Worm (Caenorhabditis elegans) whole organism, L3 larva: ENCODE data around the gene F36H5.12.
A peak's percentile ranks its signal among the peaks of the same experiment; 100 is the strongest.

Source experiments
- ZK546.5 ChIP-seq: sonication (generic microtip); optimal IDR thresholded peaks from 2 replicates; lab custom pipeline; 2017; ENCODE audit warnings: missing biosample characterization, missing genetic modification characterization
- ama-1 ChIP-seq: fragments of 150-350 bp; optimal IDR thresholded peaks from 2 replicates; lab custom pipeline; 2018
- ceh-28 ChIP-seq: fragments of 150-350 bp; optimal IDR thresholded peaks from 2 replicates; lab custom pipeline; 2014; ENCODE audit warnings: missing biosample characterization, missing genetic modification reagents, missing genetic modification characterization
- ceh-9 ChIP-seq: sonication (generic microtip); optimal IDR thresholded peaks from 2 replicates; lab custom pipeline; 2018; ENCODE audit warnings: missing biosample characterization, missing genetic modification characterization
- egl-27 ChIP-seq: sonication (generic microtip); optimal IDR thresholded peaks from 4 replicates; lab custom pipeline; 2017; ENCODE audit warnings: missing biosample characterization, missing genetic modification reagents, missing genetic modification characterization
- egl-5 ChIP-seq: fragments of 150-350 bp; optimal IDR thresholded peaks from 2 replicates; lab custom pipeline; 2017; ENCODE audit warnings: missing biosample characterization, missing genetic modification reagents, missing genetic modification characterization, inconsistent platforms
- elt-1 ChIP-seq: fragments of 150-350 bp; optimal IDR thresholded peaks from 2 replicates; lab custom pipeline; 2014; ENCODE audit warnings: missing biosample characterization, missing genetic modification characterization
- elt-2 ChIP-seq: sonication (generic microtip); optimal IDR thresholded peaks from 2 replicates; lab custom pipeline; 2016; ENCODE audit warnings: missing genetic modification reagents, mild to moderate bottlenecking, missing genetic modification characterization, missing compliant biosample characterization
- elt-3 ChIP-seq, 3 experiments: fragments of 150-350 bp in 1 of 3; sonication (generic microtip) in 2 of 3; optimal IDR thresholded peaks; 2 replicates in 2 of 3; 4 replicates in 1 of 3; lab custom pipeline; 2014 to 2017; ENCODE audit warnings: missing biosample characterization in 3 of 3, missing genetic modification characterization in 3 of 3
- fkh-10 ChIP-seq: sonication (generic microtip); optimal IDR thresholded peaks from 2 replicates; lab custom pipeline; 2017; ENCODE audit warnings: missing biosample characterization, missing genetic modification reagents, missing genetic modification characterization
- fkh-2 ChIP-seq: fragments of 150-350 bp; optimal IDR thresholded peaks from 2 replicates; lab custom pipeline; 2014; ENCODE audit warnings: missing biosample characterization, missing genetic modification reagents, missing genetic modification characterization
- fos-1 ChIP-seq: fragments of 150-350 bp; optimal IDR thresholded peaks from 2 replicates; lab custom pipeline; 2014; ENCODE audit warnings: missing biosample characterization, missing genetic modification characterization
- hmg-11 ChIP-seq: sonication (generic microtip); optimal IDR thresholded peaks from 2 replicates; lab custom pipeline; 2016; ENCODE audit warnings: missing genetic modification characterization, missing compliant biosample characterization
- jun-1 ChIP-seq: fragments of 150-350 bp; optimal IDR thresholded peaks from 2 replicates; lab custom pipeline; 2014; ENCODE audit warnings: missing biosample characterization, missing genetic modification reagents, missing genetic modification characterization
- lin-39 ChIP-seq: fragments of 150-350 bp; optimal IDR thresholded peaks from 2 replicates; lab custom pipeline; 2018; ENCODE audit warnings: missing biosample characterization, missing genetic modification reagents, missing genetic modification characterization
- mdl-1 ChIP-seq: fragments of 150-350 bp; optimal IDR thresholded peaks from 2 replicates; lab custom pipeline; 2014; ENCODE audit warnings: missing biosample characterization, missing genetic modification characterization
- mml-1 ChIP-seq: fragments of 150-350 bp; sonication (generic microtip); optimal IDR thresholded peaks from 3 replicates; lab custom pipeline; 2014; ENCODE audit warnings: missing biosample characterization, missing genetic modification characterization
- nfya-1 ChIP-seq: sonication (generic microtip); optimal IDR thresholded peaks from 2 replicates; lab custom pipeline; 2017; ENCODE audit warnings: missing genetic modification characterization, mild to moderate bottlenecking, missing compliant biosample characterization, antibody characterized with exemption, moderate library complexity; ENCODE audit not compliant: insufficient read depth
- nhr-11 ChIP-seq: fragments of 150-350 bp; optimal IDR thresholded peaks from 2 replicates; lab custom pipeline; 2014; ENCODE audit warnings: missing biosample characterization, missing genetic modification characterization
- nhr-25 ChIP-seq: sonication (generic microtip); optimal IDR thresholded peaks from 2 replicates; lab custom pipeline; 2017; ENCODE audit warnings: missing biosample characterization, missing genetic modification characterization
- nhr-43 ChIP-seq: sonication (generic microtip); optimal IDR thresholded peaks from 2 replicates; lab custom pipeline; 2016; ENCODE audit warnings: mild to moderate bottlenecking, missing genetic modification characterization, missing compliant biosample characterization; ENCODE audit not compliant: poor library complexity, severe bottlenecking
- nhr-76 ChIP-seq: fragments of 150-350 bp; sonication (generic microtip); optimal IDR thresholded peaks from 5 replicates; lab custom pipeline; 2014; ENCODE audit warnings: missing biosample characterization, missing genetic modification characterization
- pha-4 ChIP-seq: fragments of 150-350 bp; optimal IDR thresholded peaks from 2 replicates; lab custom pipeline; 2014; ENCODE audit warnings: missing biosample characterization, missing genetic modification reagents, missing genetic modification characterization
- pqm-1 ChIP-seq: fragments of 150-350 bp; optimal IDR thresholded peaks from 2 replicates; lab custom pipeline; 2017; ENCODE audit warnings: missing biosample characterization, missing genetic modification characterization, inconsistent platforms
- sea-2 ChIP-seq: fragments of 150-350 bp; sonication (generic microtip); optimal IDR thresholded peaks from 4 replicates; lab custom pipeline; 2014; ENCODE audit warnings: missing biosample characterization, missing genetic modification reagents, missing genetic modification characterization
- skn-1 ChIP-seq: fragments of 150-350 bp; optimal IDR thresholded peaks from 2 replicates; lab custom pipeline; 2014; ENCODE audit warnings: missing biosample characterization, missing genetic modification characterization
- snpc-4 ChIP-seq: fragments of 150-350 bp; optimal IDR thresholded peaks from 2 replicates; lab custom pipeline; 2014; ENCODE audit warnings: missing biosample characterization, missing genetic modification characterization
- tbx-2 ChIP-seq: sonication (generic microtip); optimal IDR thresholded peaks from 2 replicates; lab custom pipeline; 2016; ENCODE audit warnings: mild to moderate bottlenecking, missing genetic modification characterization, missing compliant biosample characterization
- unc-39 ChIP-seq: sonication (generic microtip); optimal IDR thresholded peaks from 4 replicates; lab custom pipeline; 2017; ENCODE audit warnings: missing biosample characterization, missing genetic modification characterization
- unc-62 ChIP-seq: fragments of 150-350 bp; sonication (generic microtip); optimal IDR thresholded peaks from 4 replicates; lab custom pipeline; 2014; ENCODE audit warnings: missing biosample characterization, missing genetic modification reagents, missing genetic modification characterization
- ztf-11 ChIP-seq: fragments of 150-350 bp; optimal IDR thresholded peaks from 2 replicates; lab custom pipeline; 2014; ENCODE audit warnings: missing biosample characterization, missing genetic modification characterization
- ztf-4 ChIP-seq: fragments of 150-350 bp; optimal IDR thresholded peaks from 2 replicates; lab custom pipeline; 2014; ENCODE audit warnings: missing biosample characterization, missing genetic modification characterization

F36H5.12 gene

ce11 chrII:1724314-1724713, 18.3 kb upstream of the F36H5.12 start, which contains the start of gene fbxb-11:
TSS of gene fbxb-11 (plus strand) at chrII:1724614.
- TF ChIP-seq hmg-11 (tag; lab: Kevin White, UChicago) (no peak), unc-39 (tag; lab: Kevin White, UChicago) (no peak), mdl-1 (no peak), snpc-4 (tag; lab: Kevin White, UChicago) (no peak), ztf-4 (no peak)

- TF ChIP-seq elt-1 (tag; lab: Kevin White, UChicago) (no peak), nhr-11 (tag; lab: Kevin White, UChicago) (no peak), unc-39 (tag; lab: Kevin White, UChicago) (no peak), elt-2 (tag; lab: Kevin White, UChicago) (no peak), pqm-1 (no peak), nhr-25 (tag; lab: Kevin White, UChicago) (no peak), ztf-4 (no peak), elt-3 (tag; optimal IDR thresholded peaks at IDR 0.05; lab: Kevin White, UChicago) (no peak), sea-2 (GFP tag; lab: Kevin White, UChicago) (no peak), fkh-2 (tag; lab: Kevin White, UChicago) (no peak)
Measured at ce11 chrII:1725735-1726134, 16.9 kb upstream of the F36H5.12 start, which contains the start of gene F45C12.17. TSS of gene F45C12.17 (plus strand) at chrII:1726111.

ce11 chrII:1728253-1728652, 14.4 kb upstream of the F36H5.12 start, which contains the start of gene btb-9:
TSS of gene btb-9 (plus strand) at chrII:1728506.
- TF ChIP-seq ama-1: no peak
- TF ChIP-seq pqm-1: peak; percentile 89
- peak; percentile 92 for TF ChIP-seq elt-2 (tag; lab: Kevin White, UChicago)
- no peak for TF ChIP-seq elt-3 (tag; optimal IDR thresholded peaks at IDR 0.05; lab: Kevin White, UChicago)
- TF ChIP-seq lin-39: no peak
- no peak for TF ChIP-seq nhr-43 (tag; lab: Kevin White, UChicago)

ce11 chrII:1730103-1730502, 12.5 kb upstream of the F36H5.12 start, which contains the start of gene ceh-81:
TSS of gene ceh-81 (plus strand) at chrII:1730403.
- no peak for TF ChIP-seq ceh-28 (tag; lab: Kevin White, UChicago)
- TF ChIP-seq fos-1 (tag; lab: Kevin White, UChicago): no peak
- TF ChIP-seq nhr-43 (tag; lab: Kevin White, UChicago): no peak
- TF ChIP-seq jun-1: no peak
- TF ChIP-seq fkh-10 (GFP tag; lab: Kevin White, UChicago): no peak
- TF ChIP-seq skn-1 (tag; lab: Kevin White, UChicago): no peak
- no peak for TF ChIP-seq egl-5
- TF ChIP-seq elt-2 (tag; lab: Kevin White, UChicago): no peak

ce11 chrII:1731932-1732331, 10.7 kb upstream of the F36H5.12 start, which contains the start of gene ceh-82:
TSS of gene ceh-82 (plus strand) at chrII:1732232.
- TF ChIP-seq pha-4 (tag; lab: Kevin White, UChicago) (no peak), tbx-2 (tag; lab: Kevin White, UChicago) (no peak), pqm-1 (no peak), ztf-11 (no peak), fkh-10 (GFP tag; lab: Kevin White, UChicago) (no peak), nhr-76 (tag; lab: Kevin White, UChicago) (no peak), nhr-43 (tag; lab: Kevin White, UChicago) (no peak), nhr-25 (tag; lab: Kevin White, UChicago) (no peak), mml-1 (tag; lab: Kevin White, UChicago) (no peak), ceh-9 (tag; lab: Kevin White, UChicago) (no peak), snpc-4 (tag; lab: Kevin White, UChicago) (no peak), fos-1 (tag; lab: Kevin White, UChicago) (no peak), elt-3 (tag; optimal IDR thresholded peaks at IDR 0.05; lab: Kevin White, UChicago) (no peak), fkh-2 (tag; lab: Kevin White, UChicago) (no peak), nfya-1 (tag; lab: Kevin White, UChicago) (no peak), jun-1 (no peak)

- TF ChIP-seq ceh-28 (tag; lab: Kevin White, UChicago) (no peak), egl-27 (tag; lab: Kevin White, UChicago) (no peak), ZK546.5 (tag; lab: Kevin White, UChicago) (no peak), unc-62 (GFP tag; lab: Kevin White, UChicago) (no peak), hmg-11 (tag; lab: Kevin White, UChicago) (no peak)
Measured at ce11 chrII:1735145-1735544, 7.5 kb upstream of the F36H5.12 start.
